Worm (Caenorhabditis elegans): ENCODE data around the gene aman-2.

- TF ChIP-seq skn-1 (tag; optimal IDR thresholded peaks at IDR 0.05) = no peak
- no peak for TF ChIP-seq dpl-1 (GFP tag; optimal IDR thresholded peaks at IDR 0.05)
- TF ChIP-seq nhr-12 (tag; optimal IDR thresholded peaks at IDR 0.05) = no peak
- TF ChIP-seq mep-1 (tag; optimal IDR thresholded peaks at IDR 0.05) = no peak
These were observed 15.5 kb upstream of the aman-2 start for ce11 chrV:11948581-11948980.

Data from whole organism, L1 larva.